Fruit fly (Drosophila melanogaster) whole organism, embryonic: Measurements from ENCODE around the gene CG14420.
A peak's percentile ranks its signal among the peaks of the same experiment; 100 is the strongest.

Source experiments
- B-H1 ChIP-seq: fragments of 200-800 bp; sonication (Bioruptor generic); IDR thresholded peaks from 3 replicates; pipeline ENCODE4 v1.3.6; 2022; ENCODE audit warnings: missing biosample characterization, missing genetic modification characterization
- CG10431 ChIP-seq: fragments of 200-800 bp; sonication (Bioruptor generic); optimal IDR thresholded peaks from 3 replicates; lab custom pipeline; 2018; ENCODE audit warnings: missing biosample characterization, mild to moderate bottlenecking, missing genetic modification characterization
- CG10462 ChIP-seq: fragments of 200-800 bp; sonication (Bioruptor generic); optimal IDR thresholded peaks from 2 replicates; lab custom pipeline; 2016; ENCODE audit warnings: missing biosample characterization, missing genetic modification characterization
- CG10979 ChIP-seq: fragments of 200-800 bp; sonication (Bioruptor generic); optimal IDR thresholded peaks from 2 replicates; lab custom pipeline; 2018; ENCODE audit warnings: missing biosample characterization, mild to moderate bottlenecking, missing genetic modification characterization, moderate library complexity
- CG11560 ChIP-seq: fragments of 200-800 bp; sonication (Bioruptor generic); IDR thresholded peaks from 3 replicates; pipeline ENCODE4 v1.3.6; 2022; ENCODE audit warnings: missing biosample characterization, missing genetic modification characterization
- CG11723 ChIP-seq: fragments of 200-800 bp; sonication (Bioruptor generic); optimal IDR thresholded peaks from 2 replicates; lab custom pipeline; 2017; ENCODE audit warnings: missing biosample characterization, mild to moderate bottlenecking, missing genetic modification characterization
- CG14667 ChIP-seq: fragments of 200-800 bp; sonication (Bioruptor generic); IDR thresholded peaks from 2 replicates; pipeline ENCODE4 v1.3.6; 2022; ENCODE audit warnings: missing biosample characterization, missing genetic modification characterization
- CG14965 ChIP-seq: fragments of 200-800 bp; sonication (Bioruptor generic); optimal IDR thresholded peaks from 2 replicates; lab custom pipeline; 2016; ENCODE audit warnings: missing biosample characterization, missing genetic modification characterization, borderline replicate concordance
- CG17359 ChIP-seq: fragments of 200-800 bp; sonication (Bioruptor generic); optimal IDR thresholded peaks from 3 replicates; lab custom pipeline; 2018; ENCODE audit warnings: missing biosample characterization, mild to moderate bottlenecking, missing genetic modification characterization, moderate library complexity
- CG17568 ChIP-seq: fragments of 200-800 bp; sonication (Bioruptor generic); optimal IDR thresholded peaks from 2 replicates; lab custom pipeline; 2018; ENCODE audit warnings: missing biosample characterization, mild to moderate bottlenecking, missing genetic modification characterization, moderate library complexity
- CG2678 ChIP-seq: fragments of 200-800 bp; sonication (Bioruptor generic); optimal IDR thresholded peaks from 3 replicates; lab custom pipeline; 2019; ENCODE audit warnings: missing biosample characterization, mild to moderate bottlenecking, missing genetic modification characterization, moderate library complexity
- CG30020 ChIP-seq: fragments of 200-800 bp; optimal IDR thresholded peaks from 2 replicates; lab custom pipeline; 2019; ENCODE audit warnings: missing biosample characterization, mild to moderate bottlenecking, missing genetic modification characterization, moderate library complexity
- CG3407 ChIP-seq: fragments of 200-800 bp; sonication (Bioruptor generic); optimal IDR thresholded peaks from 2 replicates; lab custom pipeline; 2018; ENCODE audit warnings: missing biosample characterization, mild to moderate bottlenecking, missing genetic modification characterization
- CG4617 ChIP-seq: fragments of 200-800 bp; sonication (Bioruptor generic); optimal IDR thresholded peaks from 3 replicates; lab custom pipeline; 2016; ENCODE audit warnings: missing biosample characterization, missing genetic modification characterization, borderline replicate concordance
- CG6175 ChIP-seq: fragments of 200-800 bp; sonication (Bioruptor generic); IDR thresholded peaks from 3 replicates; pipeline ENCODE4 v1.3.6; 2022; ENCODE audit warnings: missing biosample characterization, missing genetic modification characterization
- CG6791 ChIP-seq: fragments of 200-800 bp; sonication (Bioruptor generic); IDR thresholded peaks from 3 replicates; pipeline ENCODE4 v1.3.6; 2022; ENCODE audit warnings: missing biosample characterization, missing genetic modification characterization; ENCODE audit not compliant: partially characterized antibody
- CG7928 ChIP-seq: fragments of 200-800 bp; sonication (Bioruptor generic); optimal IDR thresholded peaks from 2 replicates; lab custom pipeline; 2017; ENCODE audit warnings: missing biosample characterization, mild to moderate bottlenecking, missing genetic modification characterization
- CG8359 ChIP-seq: fragments of 200-800 bp; sonication (Bioruptor generic); optimal IDR thresholded peaks from 2 replicates; lab custom pipeline; 2017; ENCODE audit warnings: missing biosample characterization, mild to moderate bottlenecking, missing genetic modification characterization, borderline replicate concordance
- CG8478 ChIP-seq: fragments of >200 bp; optimal IDR thresholded peaks from 2 replicates; lab custom pipeline; 2018
- CG8765 ChIP-seq: fragments of 200-800 bp; sonication (Bioruptor generic); IDR thresholded peaks from 2 replicates; pipeline ENCODE4 v1.3.6; 2022; ENCODE audit warnings: missing biosample characterization, missing genetic modification characterization
- E2f1 ChIP-seq: fragments of 200-800 bp; sonication (Bioruptor generic); IDR thresholded peaks from 2 replicates; pipeline ENCODE4 v1.3.6; 2022; ENCODE audit warnings: missing biosample characterization, missing genetic modification characterization
- Fer3 ChIP-seq: fragments of 200-800 bp; sonication (Bioruptor generic); optimal IDR thresholded peaks from 2 replicates; lab custom pipeline; 2018; ENCODE audit warnings: missing biosample characterization, mild to moderate bottlenecking, missing genetic modification characterization, moderate library complexity
- HLHmδ ChIP-seq: fragments of 200-800 bp; sonication (Bioruptor generic); optimal IDR thresholded peaks from 2 replicates; lab custom pipeline; 2018; ENCODE audit warnings: missing biosample characterization, mild to moderate bottlenecking, missing genetic modification characterization, moderate library complexity
- Mrtf ChIP-seq: fragments of 200-800 bp; sonication (Bioruptor generic); IDR thresholded peaks from 3 replicates; pipeline ENCODE4 v1.3.6; 2022; ENCODE audit warnings: missing biosample characterization, missing genetic modification characterization
- NfI ChIP-seq: fragments of 200-800 bp; sonication (Bioruptor generic); optimal IDR thresholded peaks from 3 replicates; lab custom pipeline; 2018; ENCODE audit warnings: missing biosample characterization, mild to moderate bottlenecking, missing genetic modification characterization, moderate library complexity
- Rfx ChIP-seq: fragments of 200-800 bp; sonication (Bioruptor generic); IDR thresholded peaks from 2 replicates; pipeline ENCODE4 v1.3.6; 2022; ENCODE audit warnings: missing biosample characterization, missing genetic modification characterization
- Taf1 ChIP-seq: fragments of 200-800 bp; sonication (Bioruptor generic); IDR thresholded peaks from 2 replicates; pipeline ENCODE4 v1.3.6; 2022; ENCODE audit warnings: missing biosample characterization, missing genetic modification characterization
- abd-A ChIP-seq: fragments of 200-800 bp; sonication (Bioruptor generic); optimal IDR thresholded peaks from 3 replicates; lab custom pipeline; 2019; ENCODE audit warnings: missing biosample characterization, mild to moderate bottlenecking, missing genetic modification characterization, moderate library complexity
- chm ChIP-seq: fragments of 200-800 bp; sonication (Bioruptor generic); IDR thresholded peaks from 2 replicates; pipeline ENCODE4 v1.3.6; 2022; ENCODE audit warnings: missing biosample characterization, missing genetic modification characterization
- crol ChIP-seq: fragments of 200-800 bp; sonication (Bioruptor generic); IDR thresholded peaks from 2 replicates; pipeline ENCODE4 v1.3.6; 2022; ENCODE audit warnings: missing biosample characterization, missing genetic modification characterization
- esg ChIP-seq: fragments of 200-800 bp; sonication (Bioruptor generic); conservative IDR thresholded peaks from 2 replicates; pipeline ENCODE4 v1.3.6; 2022; ENCODE audit warnings: missing biosample characterization, missing genetic modification characterization
- fu2 ChIP-seq: fragments of 200-800 bp; sonication (Bioruptor generic); optimal IDR thresholded peaks from 2 replicates; lab custom pipeline; 2016; ENCODE audit warnings: missing biosample characterization, missing genetic modification characterization
- ind ChIP-seq: fragments of 200-800 bp; sonication (Bioruptor generic); optimal IDR thresholded peaks from 3 replicates; lab custom pipeline; 2016; ENCODE audit warnings: missing biosample characterization, missing genetic modification characterization
- jumu ChIP-seq: fragments of 200-800 bp; sonication (Bioruptor generic); optimal IDR thresholded peaks from 3 replicates; lab custom pipeline; 2016; ENCODE audit warnings: missing biosample characterization, missing genetic modification characterization
- knrl ChIP-seq: fragments of 200-800 bp; sonication (Bioruptor generic); IDR thresholded peaks from 3 replicates; pipeline ENCODE4 v1.3.6; 2022; ENCODE audit warnings: missing biosample characterization, missing genetic modification characterization; ENCODE audit not compliant: partially characterized antibody
- lbe ChIP-seq: fragments of 200-800 bp; sonication (Bioruptor generic); optimal IDR thresholded peaks from 2 replicates; lab custom pipeline; 2016; ENCODE audit warnings: missing biosample characterization, mild to moderate bottlenecking, missing genetic modification characterization
- lilli ChIP-seq: fragments of 200-800 bp; sonication (Bioruptor generic); optimal IDR thresholded peaks from 3 replicates; lab custom pipeline; 2016; ENCODE audit warnings: missing biosample characterization, missing genetic modification characterization
- lmd ChIP-seq: fragments of 200-800 bp; sonication (Bioruptor generic); IDR thresholded peaks from 2 replicates; pipeline ENCODE4 v1.3.6; 2022; ENCODE audit warnings: missing biosample characterization, missing genetic modification characterization
- mam ChIP-seq: fragments of 200-800 bp; sonication (Bioruptor generic); optimal IDR thresholded peaks from 3 replicates; lab custom pipeline; 2016; ENCODE audit warnings: missing biosample characterization, missing genetic modification characterization
- mld ChIP-seq: fragments of 200-800 bp; sonication (Bioruptor generic); IDR thresholded peaks from 3 replicates; pipeline ENCODE4 v1.3.6; 2022; ENCODE audit warnings: missing biosample characterization, missing genetic modification characterization; ENCODE audit not compliant: partially characterized antibody
- nerfin-2 ChIP-seq: fragments of 200-800 bp; sonication (Bioruptor generic); IDR thresholded peaks from 2 replicates; pipeline ENCODE4 v1.3.6; 2022; ENCODE audit warnings: missing biosample characterization, missing genetic modification characterization; ENCODE audit not compliant: partially characterized antibody
- onecut ChIP-seq: fragments of 200-800 bp; sonication (Bioruptor generic); IDR thresholded peaks from 2 replicates; pipeline ENCODE4 v1.3.6; 2022; ENCODE audit warnings: missing biosample characterization, missing genetic modification characterization
- otp ChIP-seq: fragments of 200-800 bp; sonication (Bioruptor generic); IDR thresholded peaks from 3 replicates; pipeline ENCODE4, ENCODE4 v1.3.6; 2022; ENCODE audit warnings: missing biosample characterization, missing genetic modification characterization
- p53 ChIP-seq: fragments of 200-800 bp; sonication (Bioruptor generic); optimal IDR thresholded peaks from 2 replicates; lab custom pipeline; 2016; ENCODE audit warnings: missing biosample characterization, missing genetic modification characterization
- pb ChIP-seq: fragments of 200-800 bp; sonication (Bioruptor generic); optimal IDR thresholded peaks from 3 replicates; lab custom pipeline; 2016; ENCODE audit warnings: missing biosample characterization, missing genetic modification characterization
- pnt ChIP-seq: fragments of 200-800 bp; sonication (Bioruptor generic); optimal IDR thresholded peaks from 3 replicates; lab custom pipeline; 2016; ENCODE audit warnings: missing biosample characterization, missing genetic modification characterization
- rib ChIP-seq: fragments of 200-800 bp; sonication (Bioruptor generic); IDR thresholded peaks from 2 replicates; pipeline ENCODE4 v1.3.6; 2022; ENCODE audit warnings: missing biosample characterization, missing genetic modification characterization
- run ChIP-seq: fragments of 200-800 bp; sonication (Bioruptor generic); optimal IDR thresholded peaks from 3 replicates; lab custom pipeline; 2018; ENCODE audit warnings: missing biosample characterization, mild to moderate bottlenecking, missing genetic modification characterization
- slbo ChIP-seq: fragments of 200-800 bp; sonication (Bioruptor generic); IDR thresholded peaks from 2 replicates; pipeline ENCODE4 v1.3.6; 2022; ENCODE audit warnings: missing biosample characterization, missing genetic modification characterization
- trh ChIP-seq: fragments of 200-800 bp; sonication (Bioruptor generic); optimal IDR thresholded peaks from 2 replicates; lab custom pipeline; 2016; ENCODE audit warnings: missing biosample characterization, missing genetic modification characterization
- zfh2 ChIP-seq: fragments of 200-800 bp; sonication (Bioruptor generic); optimal IDR thresholded peaks from 2 replicates; lab custom pipeline; 2016; ENCODE audit warnings: missing biosample characterization, missing genetic modification characterization

CG14420 gene

DNA sequence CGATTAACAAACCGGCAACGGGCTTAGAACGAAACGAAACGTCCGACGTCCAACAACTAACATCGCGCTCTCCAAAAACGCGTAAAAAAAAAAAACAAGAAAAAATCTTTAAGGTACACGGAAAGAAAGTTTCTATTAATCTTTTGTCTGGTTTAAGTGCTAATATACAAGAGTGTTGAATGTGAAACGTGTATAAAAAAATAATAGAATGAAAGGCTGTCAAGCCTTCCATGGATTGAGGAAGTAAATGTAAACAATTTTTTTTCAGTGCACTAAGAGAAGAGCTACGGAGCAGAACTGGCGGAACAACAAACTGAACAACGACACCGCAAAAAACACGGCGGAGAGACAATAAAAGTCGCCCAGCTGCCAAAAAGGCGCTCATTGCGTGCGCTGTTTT is 18.9 kb upstream of the CG14420 start, which contains the start of gene CG3588 (continued):
- no peak for TF ChIP-seq CG30020 (tag; lab: Kevin White, UChicago)
- peak; percentile 64 for TF ChIP-seq CG14667 (GFP tag; lab: Robert Waterston, UW)
- TF ChIP-seq trh (GFP tag; lab: Kevin White, UChicago) = no peak
- TF ChIP-seq CG11723 (GFP tag; lab: Kevin White, UChicago) = no peak
- TF ChIP-seq jumu (GFP tag; lab: Kevin White, UChicago) = no peak
- TF ChIP-seq CG14965 (GFP tag; lab: Kevin White, UChicago) = no peak
- peak; percentile 51; the same call in 1 of the 3 replicates for TF ChIP-seq otp
- TF ChIP-seq CG6791 = no peak
- peak; percentile 73 for TF ChIP-seq esg (GFP tag; lab: Robert Waterston, UW)
- no peak for TF ChIP-seq crol (GFP tag; lab: Robert Waterston, UW)
- peak; percentile 7 for TF ChIP-seq lbe
- TF ChIP-seq CG11560 (tag; lab: Robert Waterston, UW) = peak; percentile 57; the same call in 1 of the 3 replicates
- TF ChIP-seq CG8478 (lab: Kevin White, UChicago) = no peak
- TF ChIP-seq CG10462 (GFP tag; lab: Kevin White, UChicago) = peak; percentile 23
- peak; percentile 84 for TF ChIP-seq CG2678 (tag; lab: Kevin White, UChicago)
- no peak for TF ChIP-seq CG10431 (GFP tag; lab: Kevin White, UChicago)
- no peak for TF ChIP-seq mam (GFP tag; lab: Kevin White, UChicago)
- peak; percentile 84 for TF ChIP-seq rib (GFP tag; lab: Robert Waterston, UW)
- TF ChIP-seq onecut (GFP tag; lab: Robert Waterston, UW) = peak; percentile 56; the same call in 1 of the 2 replicates
- TF ChIP-seq NfI (GFP tag; lab: Kevin White, UChicago) = peak; percentile 81
- TF ChIP-seq CG10979 (tag; lab: Kevin White, UChicago) = peak; percentile 40
- peak; percentile 82 for TF ChIP-seq Fer3
- TF ChIP-seq CG8765 (GFP tag; lab: Robert Waterston, UW) = peak; percentile 45; the same call in 1 of the 2 replicates
- no peak for TF ChIP-seq pnt (GFP tag; lab: Kevin White, UChicago)
- peak; percentile 77 for TF ChIP-seq zfh2 (GFP tag; lab: Kevin White, UChicago)
- TF ChIP-seq CG4617 (GFP tag; lab: Kevin White, UChicago) = no peak
- no peak for TF ChIP-seq CG3407
- no peak for TF ChIP-seq run
- no peak for TF ChIP-seq mld
- peak; percentile 94 for TF ChIP-seq Rfx (GFP tag; lab: Robert Waterston, UW)
- TF ChIP-seq p53 (GFP tag; lab: Kevin White, UChicago) = no peak
- no peak for TF ChIP-seq nerfin-2 (GFP tag; lab: Robert Waterston, UW)
- peak; percentile 79 for TF ChIP-seq Taf1
- peak; percentile 54 for TF ChIP-seq CG17568
- TF ChIP-seq CG17359 (tag; lab: Kevin White, UChicago) = peak; percentile 64
- TF ChIP-seq abd-A (tag; lab: Kevin White, UChicago) = peak; percentile 31
- no peak for TF ChIP-seq CG8359
- TF ChIP-seq chm = peak; percentile 54; the same call in 1 of the 2 replicates
- peak; percentile 70 for TF ChIP-seq ind (GFP tag; lab: Kevin White, UChicago)
- TF ChIP-seq Mrtf = peak; percentile 75; the same call in 2 of the 3 replicates
- peak; percentile 85 for TF ChIP-seq lmd
- peak; percentile 84 for TF ChIP-seq lilli (GFP tag; lab: Kevin White, UChicago)
- TF ChIP-seq HLHmδ (GFP tag; lab: Kevin White, UChicago) = no peak
- peak; percentile 66 for TF ChIP-seq fu2 (GFP tag; lab: Kevin White, UChicago)
- TF ChIP-seq CG6175 (GFP tag; lab: Robert Waterston, UW) = 0 out of 3 replicates have a peak, but pooled peaks have one; percentile 61
- TF ChIP-seq CG7928 (GFP tag; lab: Kevin White, UChicago) = no peak
- TF ChIP-seq B-H1 = peak; percentile 57
- TF ChIP-seq pb (GFP tag; lab: Kevin White, UChicago) = peak; percentile 62
- peak; percentile 89 for TF ChIP-seq slbo (GFP tag; lab: Robert Waterston, UW)
- TF ChIP-seq knrl (GFP tag; lab: Robert Waterston, UW) = no peak
- peak; percentile 77 for TF ChIP-seq E2f1 (GFP tag; lab: Robert Waterston, UW)
